Fruit fly (Drosophila melanogaster): ENCODE measurements around the gene CG5556.

CG5556 gene

DNA sequence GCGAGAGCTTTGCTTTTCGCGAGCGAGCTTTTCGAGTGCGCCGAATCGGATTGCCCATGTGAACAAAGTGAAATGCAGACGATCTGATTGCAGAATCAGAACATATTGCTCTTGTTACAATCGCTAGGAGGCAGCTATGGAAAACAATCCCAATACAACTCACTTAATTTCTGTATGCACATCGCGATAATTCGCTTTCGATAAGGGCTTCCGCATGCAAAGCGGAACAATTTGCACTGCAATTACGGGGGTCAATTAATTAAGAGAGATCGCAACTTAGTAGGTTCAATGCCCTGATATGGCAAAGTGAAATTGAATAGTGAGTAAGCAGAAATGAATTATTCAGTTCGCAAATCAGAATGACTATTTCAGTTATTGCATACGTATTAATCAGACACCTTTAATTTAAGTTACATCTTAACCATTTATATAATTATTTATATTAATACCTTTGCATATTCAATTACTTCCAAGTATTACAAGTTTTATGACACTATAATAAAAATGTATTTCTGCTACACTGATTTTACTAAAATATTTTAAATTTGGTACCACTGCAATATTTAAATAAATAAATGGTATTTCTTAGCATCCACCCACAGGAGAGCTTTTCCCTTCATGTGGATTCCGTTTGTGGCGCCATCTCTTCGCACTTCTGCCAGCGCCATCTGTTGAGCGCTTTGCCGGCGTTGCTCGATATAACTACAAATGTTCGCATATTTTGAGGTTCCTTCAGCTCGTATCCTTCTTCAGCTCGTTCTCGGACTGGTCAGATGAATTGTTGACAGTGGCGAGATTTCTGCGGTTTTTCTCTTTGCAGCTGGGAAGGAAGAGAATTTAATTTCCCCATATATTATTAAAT lies 9.3 kb upstream of the CG5556 start, which contains the start of gene NLaz (continued):
- TF ChIP-seq CG31224 (GFP tag; IDR thresholded peaks at IDR 0.05) (no peak), CG7357 (GFP tag; IDR thresholded peaks at IDR 0.05) (no peak), CG8944 (GFP tag; optimal IDR thresholded peaks at IDR 0.05) (no peak), CG11723 (GFP tag; optimal IDR thresholded peaks at IDR 0.05) (no peak), D19A (tag; optimal IDR thresholded peaks at IDR 0.05) (no peak), bigmax (GFP tag; optimal IDR thresholded peaks at IDR 0.05) (no peak), Max (GFP tag; optimal IDR thresholded peaks at IDR 0.05) (no peak), CG13287 (GFP tag; IDR thresholded peaks at IDR 0.05; ENCODE audit: partially characterized antibody) (no peak), Xrp1 (GFP tag; IDR thresholded peaks at IDR 0.05) (no peak), CG17912 (GFP tag; optimal IDR thresholded peaks at IDR 0.05) (no peak), zen (tag; optimal IDR thresholded peaks at IDR 0.05) (no peak), lmd (GFP tag; IDR thresholded peaks at IDR 0.05) (peak; percentile 78; the same call in 1 of the 2 replicates), Bdp1 (GFP tag; optimal IDR thresholded peaks at IDR 0.05) (no peak), lilli (GFP tag; optimal IDR thresholded peaks at IDR 0.05) (peak; percentile 25), CG6854 (GFP tag; optimal IDR thresholded peaks at IDR 0.05) (no peak), CG4328 (GFP tag; optimal IDR thresholded peaks at IDR 0.05) (no peak), CG11085 (GFP tag; IDR thresholded peaks at IDR 0.05) (no peak), wek (GFP tag; optimal IDR thresholded peaks at IDR 0.05) (no peak), MBD-R2 (GFP tag; IDR thresholded peaks at IDR 0.05) (no peak), Hmr (GFP tag; optimal IDR thresholded peaks at IDR 0.05) (no peak), ash1 (GFP tag; optimal IDR thresholded peaks at IDR 0.05) (no peak), cas (GFP tag; IDR thresholded peaks at IDR 0.05) (no peak), CG30403 (GFP tag; optimal IDR thresholded peaks at IDR 0.05) (peak; percentile 50), CG6689 (GFP tag; IDR thresholded peaks at IDR 0.05) (no peak), oc (tag; optimal IDR thresholded peaks at IDR 0.05) (no peak), sna (GFP tag; IDR thresholded peaks at IDR 0.05; ENCODE audit: partially characterized antibody) (no peak), Bgb (GFP tag; IDR thresholded peaks at IDR 0.05; ENCODE audit: partially characterized antibody) (peak; percentile 58; the same call in 1 of the 2 replicates), Stat92E (GFP tag; optimal IDR thresholded peaks at IDR 0.05) (no peak), CG10366 (GFP tag; IDR thresholded peaks at IDR 0.05) (peak; percentile 72), kay (GFP tag; optimal IDR thresholded peaks at IDR 0.05) (no peak), Sry-β (GFP tag; optimal IDR thresholded peaks at IDR 0.05) (no peak), sens (GFP tag) (peak; percentile 75), CG11247 (GFP tag; IDR thresholded peaks at IDR 0.05) (peak; percentile 90), CG12219 (GFP tag; optimal IDR thresholded peaks at IDR 0.05) (no peak), Antp (GFP tag; optimal IDR thresholded peaks at IDR 0.05) (peak; percentile 25), pita (GFP tag; optimal IDR thresholded peaks at IDR 0.05) (no peak), dan (GFP tag; IDR thresholded peaks at IDR 0.05) (no peak), wor (GFP tag; IDR thresholded peaks at IDR 0.05) (no peak), bab2 (GFP tag; optimal IDR thresholded peaks at IDR 0.05) (peak; percentile 65), Six4 (GFP tag; optimal IDR thresholded peaks at IDR 0.05) (no peak), CG5953 (GFP tag; IDR thresholded peaks at IDR 0.05) (0 out of 2 replicates have a peak, but pooled peaks have one; percentile 16), HHEX (GFP tag; optimal IDR thresholded peaks at IDR 0.05) (no peak), CG1602 (GFP tag; optimal IDR thresholded peaks at IDR 0.05) (no peak), CG17802 (tag; optimal IDR thresholded peaks at IDR 0.05) (no peak), prd (optimal IDR thresholded peaks at IDR 0.05) (no peak), prd (GFP tag; IDR thresholded peaks at IDR 0.05) (no peak), CG32532 (GFP tag; IDR thresholded peaks at IDR 0.05) (peak; percentile 62; the same call in 1 of the 2 replicates), BEAF-32 (GFP tag; optimal IDR thresholded peaks at IDR 0.05) (no peak), CG1647 (GFP tag; optimal IDR thresholded peaks at IDR 0.05) (no peak)

Data from whole organism, embryonic.